Fruit fly (Drosophila melanogaster) whole organism, wandering third instar larva: ENCODE measurements around the gene CG4592.

ENCODE experiments used
- Abd-B ChIP-seq: fragments of >200 bp; optimal IDR thresholded peaks from 2 replicates; lab custom pipeline; 2017; ENCODE audit warnings: missing biosample characterization, missing genetic modification characterization
- CG32264 ChIP-seq: fragments of 200-800 bp; sonication (Bioruptor generic); optimal IDR thresholded peaks from 2 replicates; lab custom pipeline; 2016; ENCODE audit warnings: missing biosample characterization, missing genetic modification characterization
- CG9705 ChIP-seq: fragments of 200-800 bp; sonication (Bioruptor generic); optimal IDR thresholded peaks from 2 replicates; lab custom pipeline; 2018; ENCODE audit warnings: missing biosample characterization, mild to moderate bottlenecking, missing genetic modification characterization
- CrebA ChIP-seq: fragments of 200-800 bp; sonication (Bioruptor generic); optimal IDR thresholded peaks from 2 replicates; lab custom pipeline; 2016; ENCODE audit warnings: missing biosample characterization, mild to moderate bottlenecking, missing genetic modification characterization, borderline replicate concordance
- Dfd ChIP-seq: fragments of >200 bp; optimal IDR thresholded peaks from 2 replicates; lab custom pipeline; 2017; ENCODE audit warnings: missing biosample characterization, missing genetic modification characterization
- Dif ChIP-seq: fragments of 200-275, 200-300 bp; sonication (Bioruptor generic); optimal IDR thresholded peaks from 2 replicates; lab custom pipeline; 2018; ENCODE audit warnings: missing biosample characterization, missing genetic modification characterization; ENCODE audit not compliant: partially characterized antibody
- GATAd ChIP-seq: sonication (Bioruptor generic); optimal IDR thresholded peaks from 2 replicates; lab custom pipeline; 2016; ENCODE audit warnings: missing biosample characterization, missing genetic modification characterization
- HLH106 ChIP-seq: fragments of 200-800 bp; optimal IDR thresholded peaks from 3 replicates; lab custom pipeline; 2019; ENCODE audit warnings: missing biosample characterization, mild to moderate bottlenecking, missing genetic modification characterization, moderate library complexity
- Hnf4 ChIP-seq: fragments of 200-800 bp; sonication (Bioruptor generic); optimal IDR thresholded peaks from 2 replicates; lab custom pipeline; 2016; ENCODE audit warnings: missing biosample characterization, mild to moderate bottlenecking, missing genetic modification characterization
- Hr78 ChIP-seq: fragments of >200 bp; optimal IDR thresholded peaks from 2 replicates; lab custom pipeline; 2017; ENCODE audit warnings: missing biosample characterization, missing genetic modification characterization
- Hr83 ChIP-seq: fragments of 200-300 bp; sonication (Bioruptor generic); optimal IDR thresholded peaks from 2 replicates; lab custom pipeline; 2016; ENCODE audit warnings: missing biosample characterization, mild to moderate bottlenecking, missing genetic modification characterization, moderate library complexity; ENCODE audit not compliant: poor library complexity, severe bottlenecking
- Jra ChIP-seq: sonication (Bioruptor generic); optimal IDR thresholded peaks from 2 replicates; lab custom pipeline; 2016; ENCODE audit warnings: missing biosample characterization, missing genetic modification characterization
- Mio ChIP-seq: sonication (Bioruptor generic); optimal IDR thresholded peaks from 2 replicates; lab custom pipeline; 2016; ENCODE audit warnings: missing biosample characterization, missing genetic modification characterization
- Myc ChIP-seq: fragments of >200 bp; optimal IDR thresholded peaks from 2 replicates; lab custom pipeline; 2017
- N ChIP-seq: fragments of >200 bp; optimal IDR thresholded peaks from 2 replicates; lab custom pipeline; 2018; ENCODE audit warnings: missing biosample characterization, missing external identifiers, missing genetic modification characterization
- OdsH ChIP-seq: fragments of 200-800 bp; sonication (Bioruptor generic); optimal IDR thresholded peaks from 2 replicates; lab custom pipeline; 2016; ENCODE audit warnings: missing biosample characterization, mild to moderate bottlenecking, missing genetic modification characterization
- Rel ChIP-seq, 2 experiments: fragments of 200-800 bp; sonication (Bioruptor generic) in 1 of 2; optimal IDR thresholded peaks; 2 replicates in 1 of 2; 3 replicates in 1 of 2; lab custom pipeline; 2016 to 2019; ENCODE audit warnings: mild to moderate bottlenecking in 2 of 2, missing biosample characterization in 2 of 2, missing genetic modification characterization in 2 of 2, moderate library complexity in 1 of 2
- Sp1 ChIP-seq: fragments of 200-800 bp; sonication (Bioruptor generic); optimal IDR thresholded peaks from 3 replicates; lab custom pipeline; 2019; ENCODE audit warnings: missing biosample characterization, mild to moderate bottlenecking, missing genetic modification characterization, moderate library complexity
- Vsx2 ChIP-seq: fragments of 200-300, 225-300 bp; sonication (Bioruptor generic); optimal IDR thresholded peaks from 2 replicates; lab custom pipeline; 2018; ENCODE audit warnings: missing biosample characterization, missing genetic modification characterization; ENCODE audit not compliant: partially characterized antibody
- br ChIP-seq: fragments of 200-800 bp; sonication (Bioruptor generic); optimal IDR thresholded peaks from 2 replicates; lab custom pipeline; 2016; ENCODE audit warnings: missing biosample characterization, missing genetic modification characterization
- brk ChIP-seq: fragments of 200-800 bp; sonication (Bioruptor generic); optimal IDR thresholded peaks from 2 replicates; lab custom pipeline; 2016; ENCODE audit warnings: missing biosample characterization, mild to moderate bottlenecking, missing genetic modification characterization
- dl ChIP-seq, 2 experiments: fragments of 175-275, 200-275 bp in 1 of 2; fragments of 200-275 bp in 1 of 2; sonication (Bioruptor generic); optimal IDR thresholded peaks; lab custom pipeline; 2018; ENCODE audit warnings: mild to moderate bottlenecking in 2 of 2, missing biosample characterization in 2 of 2, missing genetic modification characterization in 2 of 2, moderate library complexity in 2 of 2; ENCODE audit not compliant: partially characterized antibody in 2 of 2, insufficient read depth in 1 of 2
- dmrt93B ChIP-seq: fragments of 200-800 bp; sonication (Bioruptor generic); optimal IDR thresholded peaks from 2 replicates; lab custom pipeline; 2018; ENCODE audit warnings: missing biosample characterization, mild to moderate bottlenecking, missing genetic modification characterization
- dsf ChIP-seq: sonication (Bioruptor generic); optimal IDR thresholded peaks from 2 replicates; lab custom pipeline; 2016; ENCODE audit warnings: missing biosample characterization, missing genetic modification characterization, borderline replicate concordance
- ey ChIP-seq: fragments of 200-800 bp; sonication (Bioruptor generic); optimal IDR thresholded peaks from 2 replicates; lab custom pipeline; 2016; ENCODE audit warnings: missing biosample characterization, missing genetic modification characterization
- foxo ChIP-seq, 2 experiments: fragments of 200-800 bp; sonication (Bioruptor generic); optimal IDR thresholded peaks; 2 replicates in 1 of 2; 3 replicates in 1 of 2; lab custom pipeline; 2016 to 2017; ENCODE audit warnings: missing biosample characterization in 2 of 2, missing genetic modification characterization in 2 of 2
- fru ChIP-seq: fragments of 200-800 bp; sonication (Bioruptor generic); optimal IDR thresholded peaks from 3 replicates; lab custom pipeline; 2016; ENCODE audit warnings: missing biosample characterization, mild to moderate bottlenecking, missing genetic modification characterization
- h ChIP-seq: fragments of 200-800 bp; sonication (Bioruptor generic); optimal IDR thresholded peaks from 3 replicates; lab custom pipeline; 2016; ENCODE audit warnings: missing biosample characterization, mild to moderate bottlenecking, missing genetic modification characterization
- jim ChIP-seq: fragments of 175-275, 200-325 bp; sonication (Bioruptor generic); optimal IDR thresholded peaks from 2 replicates; lab custom pipeline; 2016; ENCODE audit warnings: missing biosample characterization, mild to moderate bottlenecking, missing genetic modification characterization
- lola ChIP-seq: fragments of >200 bp; optimal IDR thresholded peaks from 2 replicates; lab custom pipeline; 2017; ENCODE audit warnings: missing biosample characterization, missing genetic modification characterization
- pan ChIP-seq: fragments of >200 bp; optimal IDR thresholded peaks from 2 replicates; lab custom pipeline; 2017
- psq ChIP-seq: fragments of 200-800 bp; sonication (Bioruptor generic); optimal IDR thresholded peaks from 3 replicates; lab custom pipeline; 2017; ENCODE audit warnings: missing biosample characterization, mild to moderate bottlenecking, missing genetic modification characterization, moderate library complexity
- rgr ChIP-seq: fragments of 200-800 bp; sonication (Bioruptor generic); optimal IDR thresholded peaks from 3 replicates; lab custom pipeline; 2016; ENCODE audit warnings: missing biosample characterization, mild to moderate bottlenecking, missing genetic modification characterization
- sage ChIP-seq: fragments of 200-800 bp; sonication (Bioruptor generic); optimal IDR thresholded peaks from 2 replicates; lab custom pipeline; 2016; ENCODE audit warnings: missing biosample characterization, mild to moderate bottlenecking, missing genetic modification characterization
- sv ChIP-seq: fragments of 200-800 bp; sonication (Bioruptor generic); optimal IDR thresholded peaks from 3 replicates; lab custom pipeline; 2016; ENCODE audit warnings: missing biosample characterization, missing genetic modification characterization
- tai ChIP-seq: sonication (Bioruptor generic); optimal IDR thresholded peaks from 2 replicates; lab custom pipeline; 2016; ENCODE audit warnings: missing biosample characterization, missing genetic modification characterization
- usp ChIP-seq: fragments of >200 bp; optimal IDR thresholded peaks from 2 replicates; lab custom pipeline; 2017; ENCODE audit warnings: missing biosample characterization, missing genetic modification characterization
- woc ChIP-seq: sonication (Bioruptor generic); optimal IDR thresholded peaks from 2 replicates; lab custom pipeline; 2016; ENCODE audit warnings: missing biosample characterization, mild to moderate bottlenecking, missing genetic modification characterization

The CG4592 gene

DNA sequence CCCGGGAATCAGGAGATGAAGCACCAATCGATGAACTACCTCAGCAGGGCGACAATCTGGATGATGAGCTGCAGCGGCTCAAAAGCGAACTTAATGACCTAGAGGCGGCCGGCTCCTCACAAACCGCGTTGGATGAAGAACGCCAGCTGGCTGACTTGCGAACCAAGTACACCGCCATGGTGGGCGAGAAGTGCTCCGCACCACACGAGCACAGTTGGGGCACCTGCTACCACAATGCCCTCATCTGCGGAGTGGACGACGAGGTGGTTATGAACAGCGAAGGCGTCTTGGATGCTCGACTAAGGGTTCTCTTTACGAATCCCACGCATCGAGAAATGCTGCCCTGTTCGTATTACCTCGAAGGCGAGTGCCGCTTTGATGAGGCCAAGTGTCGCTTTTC lies 33.3 kb downstream of the CG4592 start:
- TF ChIP-seq Abd-B (no peak), tai (no peak), Dfd (GFP tag; lab: Kevin White, UChicago) (no peak), OdsH (GFP tag; lab: Kevin White, UChicago) (no peak), CrebA (no peak), CG9705 (GFP tag; lab: Kevin White, UChicago) (no peak), woc (GFP tag; lab: Kevin White, UChicago) (no peak), brk (GFP tag; lab: Kevin White, UChicago) (no peak), Hr78 (no peak), usp (no peak), Jra (no peak), pan (lab: Kevin White, UChicago) (no peak), psq (GFP tag; lab: Kevin White, UChicago) (no peak), jim (GFP tag; lab: Kevin White, UChicago) (no peak), Sp1 (GFP tag; lab: Kevin White, UChicago) (no peak), fru (GFP tag; lab: Kevin White, UChicago) (no peak), CG32264 (GFP tag; lab: Kevin White, UChicago) (no peak), Dif (GFP tag; lab: Kevin White, UChicago) (no peak), GATAd (GFP tag; lab: Kevin White, UChicago) (no peak)
- TF ChIP-seq, all 38 proteins: peak for 0

- peak in 1 of 2 experiments; percentile 95 for TF ChIP-seq foxo (GFP tag; optimal IDR thresholded peaks at IDR 0.05; lab: Kevin White, UChicago)
- peak; percentile 94 for TF ChIP-seq woc (GFP tag; lab: Kevin White, UChicago)
- TF ChIP-seq Hnf4 (GFP tag; lab: Kevin White, UChicago) = peak; percentile 93
- no peak for TF ChIP-seq Rel (GFP tag; optimal IDR thresholded peaks at IDR 0.05; lab: Kevin White, UChicago)
- peak; percentile 69 for TF ChIP-seq Rel (tag; optimal IDR thresholded peaks at IDR 0.05; lab: Kevin White, UChicago)
- TF ChIP-seq dl (GFP tag; optimal IDR thresholded peaks at IDR 0.05; lab: Kevin White, UChicago; ENCODE audit: insufficient read depth in 1 of 2, partially characterized antibody in 2 of 2) = no peak
- TF ChIP-seq dmrt93B (GFP tag; lab: Kevin White, UChicago) = no peak
- TF ChIP-seq HLH106 (tag; lab: Kevin White, UChicago) = peak; percentile 93
- peak; percentile 91 for TF ChIP-seq psq (GFP tag; lab: Kevin White, UChicago)
- no peak for TF ChIP-seq Abd-B
- TF ChIP-seq Jra = peak; percentile 91
- no peak for TF ChIP-seq Hr83 (GFP tag; lab: Kevin White, UChicago)
- no peak for TF ChIP-seq CrebA
- no peak for TF ChIP-seq sage (GFP tag; lab: Kevin White, UChicago)
- TF ChIP-seq lola (GFP tag; lab: Kevin White, UChicago) = no peak
- peak; percentile 93 for TF ChIP-seq h (GFP tag; lab: Kevin White, UChicago)
- peak; percentile 95 for TF ChIP-seq rgr (GFP tag; lab: Kevin White, UChicago)
- TF ChIP-seq Hr78 = no peak
- peak; percentile 96 for TF ChIP-seq OdsH (GFP tag; lab: Kevin White, UChicago)
- peak; percentile 83 for TF ChIP-seq br
- no peak for TF ChIP-seq Vsx2 (GFP tag; lab: Kevin White, UChicago)
- TF ChIP-seq CG9705 (GFP tag; lab: Kevin White, UChicago) = peak; percentile 73
- peak; percentile 53 for TF ChIP-seq Mio (GFP tag; lab: Kevin White, UChicago)
- no peak for TF ChIP-seq jim (GFP tag; lab: Kevin White, UChicago)
- no peak for TF ChIP-seq Myc (lab: Kevin White, UChicago)
- TF ChIP-seq fru (GFP tag; lab: Kevin White, UChicago) = peak; percentile 90
- TF ChIP-seq tai = no peak
- TF ChIP-seq dsf (GFP tag; lab: Kevin White, UChicago) = peak; percentile 69
- no peak for TF ChIP-seq N
- peak; percentile 92 for TF ChIP-seq Sp1 (GFP tag; lab: Kevin White, UChicago)
- TF ChIP-seq ey (GFP tag; lab: Kevin White, UChicago) = peak; percentile 90
- TF ChIP-seq Dif (GFP tag; lab: Kevin White, UChicago) = no peak
- TF ChIP-seq GATAd (GFP tag; lab: Kevin White, UChicago) = no peak
- peak; percentile 48 for TF ChIP-seq CG32264 (GFP tag; lab: Kevin White, UChicago)
- peak; percentile 92 for TF ChIP-seq sv
- TF ChIP-seq usp = no peak
- TF ChIP-seq pan (lab: Kevin White, UChicago) = peak; percentile 85
- no peak for TF ChIP-seq brk (GFP tag; lab: Kevin White, UChicago)
- TF ChIP-seq Dfd (GFP tag; lab: Kevin White, UChicago) = no peak
Measured at dm6 chr2L:9956993-9957652, 35.7 kb downstream of the CG4592 start, which contains the start of the genes CG4658 and CG5846. TSS of gene CG4658 (plus strand) at chr2L:9957132. TSS of gene CG5846 (minus strand) at chr2L:9957237.
